Fruit fly (Drosophila melanogaster) whole organism, embryonic: Measurements from ENCODE around the gene mRF1.

Experiments used
- Atf3 ChIP-seq: fragments of 200-800 bp; sonication (Bioruptor generic); optimal IDR thresholded peaks from 3 replicates; lab custom pipeline; 2016; ENCODE audit warnings: missing biosample characterization, missing genetic modification characterization
- Bteb2 ChIP-seq: fragments of 200-800 bp; sonication (Bioruptor generic); optimal IDR thresholded peaks from 2 replicates; lab custom pipeline; 2016; ENCODE audit warnings: missing biosample characterization, missing genetic modification characterization
- CG10543 ChIP-seq: fragments of 200-800 bp; sonication (Bioruptor generic); optimal IDR thresholded peaks from 3 replicates; lab custom pipeline; 2017; ENCODE audit warnings: missing biosample characterization, mild to moderate bottlenecking, missing genetic modification characterization, moderate library complexity
- CG11696 ChIP-seq: fragments of 200-800 bp; sonication (Bioruptor generic); IDR thresholded peaks from 2 replicates; pipeline ENCODE4 v1.3.6; 2022; ENCODE audit warnings: missing biosample characterization, missing genetic modification characterization
- CG13287 ChIP-seq: fragments of 200-800 bp; sonication (Bioruptor generic); IDR thresholded peaks from 2 replicates; pipeline ENCODE4 v1.3.6; 2022; ENCODE audit warnings: missing biosample characterization, missing genetic modification characterization; ENCODE audit not compliant: partially characterized antibody
- CG16779 ChIP-seq: fragments of 200-800 bp; sonication (Bioruptor generic); IDR thresholded peaks from 2 replicates; pipeline ENCODE4 v1.3.6; 2022; ENCODE audit warnings: missing biosample characterization, missing genetic modification characterization
- CG17186 ChIP-seq: fragments of 200-800 bp; sonication (Bioruptor generic); optimal IDR thresholded peaks from 3 replicates; lab custom pipeline; 2017; ENCODE audit warnings: missing biosample characterization, missing genetic modification reagents, missing genetic modification characterization
- CG17568 ChIP-seq: fragments of 200-800 bp; sonication (Bioruptor generic); optimal IDR thresholded peaks from 2 replicates; lab custom pipeline; 2018; ENCODE audit warnings: missing biosample characterization, mild to moderate bottlenecking, missing genetic modification characterization, moderate library complexity
- CG2712 ChIP-seq: fragments of 200-800 bp; optimal IDR thresholded peaks from 3 replicates; lab custom pipeline; 2019; ENCODE audit warnings: missing biosample characterization, mild to moderate bottlenecking, missing genetic modification characterization, moderate library complexity
- CG32532 ChIP-seq: fragments of 200-800 bp; sonication (Bioruptor generic); IDR thresholded peaks from 2 replicates; pipeline ENCODE4 v1.3.6; 2022; ENCODE audit warnings: missing biosample characterization, missing genetic modification characterization
- CG34224 ChIP-seq: fragments of 200-800 bp; sonication (Bioruptor generic); IDR thresholded peaks from 3 replicates; pipeline ENCODE4 v1.3.6; 2022; ENCODE audit warnings: missing biosample characterization, missing genetic modification characterization; ENCODE audit not compliant: partially characterized antibody
- CG43689 ChIP-seq: fragments of 200-800 bp; sonication (Bioruptor generic); IDR thresholded peaks from 2 replicates; pipeline ENCODE4 v1.3.6; 2022; ENCODE audit warnings: missing biosample characterization, missing genetic modification characterization
- CG4707 ChIP-seq: fragments of 200-800 bp; sonication (Bioruptor generic); optimal IDR thresholded peaks from 2 replicates; lab custom pipeline; 2018; ENCODE audit warnings: missing biosample characterization, mild to moderate bottlenecking, missing genetic modification characterization, moderate library complexity
- CG6683 ChIP-seq: fragments of 200-800 bp; sonication (Bioruptor generic); optimal IDR thresholded peaks from 2 replicates; lab custom pipeline; 2017; ENCODE audit warnings: missing biosample characterization, mild to moderate bottlenecking, missing genetic modification characterization, missing genetic modification reagents
- CG6813 ChIP-seq: fragments of 200-800 bp; sonication (Bioruptor generic); optimal IDR thresholded peaks from 2 replicates; lab custom pipeline; 2017; ENCODE audit warnings: missing biosample characterization, missing genetic modification characterization, mild to moderate bottlenecking, moderate library complexity, missing genetic modification reagents
- CG7357 ChIP-seq: fragments of 200-800 bp; sonication (Bioruptor generic); IDR thresholded peaks from 3 replicates; pipeline ENCODE4 v1.3.6; 2022; ENCODE audit warnings: missing biosample characterization, missing genetic modification characterization
- CG8924 ChIP-seq: fragments of 200-800 bp; optimal IDR thresholded peaks from 3 replicates; lab custom pipeline; 2019; ENCODE audit warnings: missing biosample characterization, mild to moderate bottlenecking, missing genetic modification characterization, moderate library complexity
- Dad ChIP-seq: fragments of 200-800 bp; sonication (Bioruptor generic); optimal IDR thresholded peaks from 3 replicates; lab custom pipeline; 2016; ENCODE audit warnings: missing biosample characterization, missing genetic modification characterization
- Ets97D ChIP-seq: fragments of 200-800 bp; sonication (Bioruptor generic); optimal IDR thresholded peaks from 3 replicates; lab custom pipeline; 2016; ENCODE audit warnings: missing biosample characterization, missing genetic modification characterization
- Fer1 ChIP-seq: fragments of 200-800 bp; sonication (Bioruptor generic); optimal IDR thresholded peaks from 2 replicates; lab custom pipeline; 2017; ENCODE audit warnings: missing biosample characterization, mild to moderate bottlenecking, missing genetic modification characterization
- Gsc ChIP-seq: fragments of 200-800 bp; sonication (Bioruptor generic); IDR thresholded peaks from 2 replicates; pipeline ENCODE4 v1.3.6; 2022; ENCODE audit warnings: missing biosample characterization, missing genetic modification characterization
- H2.0 ChIP-seq: fragments of 200-800 bp; sonication (Bioruptor generic); IDR thresholded peaks from 2 replicates; pipeline ENCODE4 v1.3.6; 2022; ENCODE audit warnings: missing biosample characterization, missing genetic modification characterization
- Hr39 ChIP-seq: fragments of >200 bp; optimal IDR thresholded peaks from 2 replicates; lab custom pipeline; 2017
- NC2α ChIP-seq: fragments of 200-800 bp; sonication (Bioruptor generic); optimal IDR thresholded peaks from 2 replicates; lab custom pipeline; 2016; ENCODE audit warnings: missing biosample characterization, missing genetic modification characterization
- Neu2 ChIP-seq: fragments of 200-800 bp; sonication (Bioruptor generic); optimal IDR thresholded peaks from 3 replicates; lab custom pipeline; 2016; ENCODE audit warnings: missing biosample characterization, missing genetic modification characterization, borderline replicate concordance
- Ptx1 ChIP-seq: fragments of 200-800 bp; sonication (Bioruptor generic); IDR thresholded peaks from 2 replicates; pipeline ENCODE4 v1.3.6; 2022; ENCODE audit warnings: missing biosample characterization, missing genetic modification characterization
- Rfx ChIP-seq: fragments of 200-800 bp; sonication (Bioruptor generic); IDR thresholded peaks from 2 replicates; pipeline ENCODE4 v1.3.6; 2022; ENCODE audit warnings: missing biosample characterization, missing genetic modification characterization
- Scr ChIP-seq: fragments of 200-800 bp; sonication (Bioruptor generic); IDR thresholded peaks from 2 replicates; pipeline ENCODE4 v1.3.6; 2022; ENCODE audit warnings: missing biosample characterization, missing genetic modification characterization; ENCODE audit not compliant: partially characterized antibody
- Xrp1 ChIP-seq: fragments of 200-800 bp; sonication (Bioruptor generic); IDR thresholded peaks from 2 replicates; pipeline ENCODE4 v1.3.6; 2022; ENCODE audit warnings: missing biosample characterization, missing genetic modification characterization
- cad ChIP-seq: fragments of >200 bp; optimal IDR thresholded peaks from 2 replicates; lab custom pipeline; 2017; ENCODE audit warnings: missing biosample characterization, missing genetic modification characterization
- crol ChIP-seq: fragments of 200-800 bp; sonication (Bioruptor generic); IDR thresholded peaks from 2 replicates; pipeline ENCODE4 v1.3.6; 2022; ENCODE audit warnings: missing biosample characterization, missing genetic modification characterization
- dmrt11E ChIP-seq: fragments of 200-800 bp; sonication (Bioruptor generic); optimal IDR thresholded peaks from 3 replicates; lab custom pipeline; 2018; ENCODE audit warnings: missing biosample characterization, mild to moderate bottlenecking, missing genetic modification characterization, moderate library complexity
- dpn ChIP-seq, 2 experiments: fragments of 200-800 bp; sonication (Bioruptor generic); optimal IDR thresholded peaks; 3 replicates each; lab custom pipeline; 2016; ENCODE audit warnings: missing biosample characterization in 2 of 2, missing genetic modification characterization in 2 of 2
- exex ChIP-seq: fragments of 200-800 bp; sonication (Bioruptor generic); optimal IDR thresholded peaks from 4 replicates; lab custom pipeline; 2018; ENCODE audit warnings: missing biosample characterization, mild to moderate bottlenecking, missing genetic modification characterization, moderate library complexity
- eyg ChIP-seq: fragments of 200-800 bp; sonication (Bioruptor generic); optimal IDR thresholded peaks from 3 replicates; lab custom pipeline; 2016; ENCODE audit warnings: missing biosample characterization, missing genetic modification characterization
- fd3F ChIP-seq: fragments of 200-800 bp; sonication (Bioruptor generic); optimal IDR thresholded peaks from 2 replicates; lab custom pipeline; 2018; ENCODE audit warnings: missing biosample characterization, mild to moderate bottlenecking, missing genetic modification characterization, moderate library complexity
- fu2 ChIP-seq: fragments of 200-800 bp; sonication (Bioruptor generic); optimal IDR thresholded peaks from 2 replicates; lab custom pipeline; 2016; ENCODE audit warnings: missing biosample characterization, missing genetic modification characterization
- h ChIP-seq: fragments of >200 bp; optimal IDR thresholded peaks from 2 replicates; lab custom pipeline; 2017
- jing ChIP-seq: fragments of 200-800 bp; sonication (Bioruptor generic); optimal IDR thresholded peaks from 2 replicates; lab custom pipeline; 2018; ENCODE audit warnings: missing biosample characterization, mild to moderate bottlenecking, missing genetic modification characterization
- lola ChIP-seq, 3 experiments: fragments of >200 bp in 2 of 3; fragments of 200-800 bp in 1 of 3; sonication (Bioruptor generic) in 1 of 3; optimal IDR thresholded peaks; 2 replicates each; lab custom pipeline; 2017 to 2019; ENCODE audit warnings: missing biosample characterization in 3 of 3, missing genetic modification characterization in 3 of 3, mild to moderate bottlenecking in 1 of 3, moderate library complexity in 1 of 3
- lov ChIP-seq, 2 experiments: fragments of 200-800 bp in 1 of 2; fragments of >200 bp in 1 of 2; sonication (Bioruptor generic) in 1 of 2; IDR thresholded peaks in 1 of 2; optimal IDR thresholded peaks in 1 of 2; 2 replicates in 1 of 2; 3 replicates in 1 of 2; pipeline versions ENCODE4 v1.3.6 to Lab custom; 2017 to 2022; ENCODE audit warnings: missing biosample characterization in 1 of 2, missing genetic modification characterization in 1 of 2
- nmo ChIP-seq: fragments of 200-800 bp; sonication (Bioruptor generic); optimal IDR thresholded peaks from 2 replicates; lab custom pipeline; 2018; ENCODE audit warnings: missing biosample characterization, mild to moderate bottlenecking, missing genetic modification characterization, moderate library complexity
- phol ChIP-seq: fragments of 200-800 bp; sonication (Bioruptor generic); optimal IDR thresholded peaks from 3 replicates; lab custom pipeline; 2018; ENCODE audit warnings: missing biosample characterization, mild to moderate bottlenecking, missing genetic modification characterization, moderate library complexity
- run ChIP-seq: fragments of 200-800 bp; sonication (Bioruptor generic); optimal IDR thresholded peaks from 3 replicates; lab custom pipeline; 2018; ENCODE audit warnings: missing biosample characterization, mild to moderate bottlenecking, missing genetic modification characterization
- sd ChIP-seq: fragments of 200-800 bp; sonication (Bioruptor generic); optimal IDR thresholded peaks from 3 replicates; lab custom pipeline; 2018; ENCODE audit warnings: missing biosample characterization, mild to moderate bottlenecking, missing genetic modification characterization, moderate library complexity
- sens-2 ChIP-seq: fragments of 200-800 bp; sonication (Bioruptor generic); IDR thresholded peaks from 2 replicates; pipeline ENCODE4 v1.3.6; 2022; ENCODE audit warnings: missing biosample characterization, missing genetic modification characterization
- slbo ChIP-seq: fragments of 200-800 bp; sonication (Bioruptor generic); IDR thresholded peaks from 2 replicates; pipeline ENCODE4 v1.3.6; 2022; ENCODE audit warnings: missing biosample characterization, missing genetic modification characterization
- sob ChIP-seq: fragments of 200-800 bp; sonication (Bioruptor generic); IDR thresholded peaks from 2 replicates; pipeline ENCODE4 v1.3.6; 2022; ENCODE audit warnings: missing biosample characterization, missing genetic modification characterization
- ttk ChIP-seq: fragments of 200-800 bp; sonication (Bioruptor generic); IDR thresholded peaks from 2 replicates; pipeline ENCODE4 v2.1.2; 2022; ENCODE audit warnings: missing biosample characterization, missing genetic modification characterization
- usp ChIP-seq: fragments of >200 bp; optimal IDR thresholded peaks from 2 replicates; lab custom pipeline; 2017; ENCODE audit warnings: missing biosample characterization, missing genetic modification characterization

mRF1 gene

dm6 chr2L:13203437-13204137 is 16.2 kb upstream of the mRF1 start, which contains the start of gene Pect (continued):
- TF ChIP-seq Gsc (GFP tag; lab: Robert Waterston, UW) (no peak), exex (tag; lab: Kevin White, UChicago) (no peak), dpn (GFP tag; optimal IDR thresholded peaks at IDR 0.05; lab: Kevin White, UChicago) (no peak), fd3F (no peak), Hr39 (lab: Kevin White, UChicago) (no peak), H2.0 (GFP tag; lab: Robert Waterston, UW) (no peak), Neu2 (GFP tag; lab: Kevin White, UChicago) (no peak), CG34224 (GFP tag; lab: Robert Waterston, UW) (peak; percentile 32; the same call in 1 of the 3 replicates), phol (tag; lab: Kevin White, UChicago) (peak; percentile 63), crol (GFP tag; lab: Robert Waterston, UW) (no peak; the same call in 1 of the 2 replicates), cad (GFP tag; lab: Kevin White, UChicago) (no peak), CG6813 (GFP tag; lab: Kevin White, UChicago) (no peak), CG17568 (GFP tag; lab: Kevin White, UChicago) (no peak), eyg (no peak), NC2α (GFP tag; lab: Kevin White, UChicago) (peak; percentile 8), h (lab: Kevin White, UChicago) (no peak), jing (GFP tag; lab: Kevin White, UChicago) (no peak), sens-2 (GFP tag; lab: Robert Waterston, UW) (no peak), Ptx1 (GFP tag; lab: Robert Waterston, UW) (peak; percentile 60), Atf3 (GFP tag; lab: Kevin White, UChicago) (no peak), sd (no peak), Ets97D (no peak), ttk (GFP tag; lab: Robert Waterston, UW) (no peak), CG7357 (no peak), lola (GFP tag; optimal IDR thresholded peaks at IDR 0.05; lab: Kevin White, UChicago) (peak in 1 of 3 experiments; percentile 26), Fer1 (GFP tag; lab: Kevin White, UChicago) (peak; percentile 66), Scr (GFP tag; lab: Robert Waterston, UW) (peak; percentile 63), Xrp1 (GFP tag; lab: Robert Waterston, UW) (peak; percentile 19; the same call in 1 of the 2 replicates), CG43689 (no peak), CG32532 (GFP tag; lab: Robert Waterston, UW) (peak; percentile 60; the same call in 1 of the 2 replicates), CG6683 (GFP tag; lab: Kevin White, UChicago) (no peak), Dad (GFP tag; lab: Kevin White, UChicago) (no peak), CG4707 (GFP tag; lab: Kevin White, UChicago) (peak; percentile 44), lov (optimal IDR thresholded peaks at IDR 0.05; lab: Kevin White, UChicago) (no peak), lov (GFP tag; IDR thresholded peaks at IDR 0.05; lab: Robert Waterston, UW) (peak; percentile 29; the same call in 1 of the 3 replicates), CG2712 (tag; lab: Kevin White, UChicago) (no peak), fu2 (GFP tag; lab: Kevin White, UChicago) (no peak), CG10543 (GFP tag; lab: Kevin White, UChicago) (peak; percentile 92), slbo (GFP tag; lab: Robert Waterston, UW) (peak; percentile 73), nmo (GFP tag; lab: Kevin White, UChicago) (peak; percentile 73), CG13287 (GFP tag; lab: Robert Waterston, UW) (peak; percentile 63), Bteb2 (GFP tag; lab: Kevin White, UChicago) (no peak), Rfx (GFP tag; lab: Robert Waterston, UW) (peak; percentile 27; the same call in 1 of the 2 replicates), run (tag; lab: Kevin White, UChicago) (no peak), sob (GFP tag; lab: Robert Waterston, UW) (peak; percentile 55; the same call in 1 of the 2 replicates), usp (no peak), CG16779 (GFP tag; lab: Robert Waterston, UW) (no peak), CG17186 (GFP tag; lab: Kevin White, UChicago) (peak; percentile 11), dmrt11E (tag; lab: Kevin White, UChicago) (peak; percentile 37), CG8924 (tag; lab: Kevin White, UChicago) (peak; percentile 71), CG11696 (GFP tag; lab: Robert Waterston, UW) (no peak)
